Worm (Caenorhabditis elegans) whole organism, L3 larva: Measurements from ENCODE around the gene R12B2.13.

Experiments used
- R02D3.7 ChIP-seq: fragments of 150-350 bp; optimal IDR thresholded peaks from 2 replicates; lab custom pipeline; 2014; ENCODE audit warnings: missing biosample characterization, missing genetic modification characterization
- ZK546.5 ChIP-seq: sonication (generic microtip); optimal IDR thresholded peaks from 2 replicates; lab custom pipeline; 2017; ENCODE audit warnings: missing biosample characterization, missing genetic modification characterization
- aly-2 ChIP-seq: fragments of 150-350 bp; optimal IDR thresholded peaks from 2 replicates; lab custom pipeline; 2014; ENCODE audit warnings: missing biosample characterization, missing genetic modification characterization
- ama-1 ChIP-seq: fragments of 150-350 bp; optimal IDR thresholded peaks from 2 replicates; lab custom pipeline; 2018
- ceh-16 ChIP-seq: sonication (generic microtip); optimal IDR thresholded peaks from 2 replicates; lab custom pipeline; 2017; ENCODE audit warnings: missing biosample characterization, missing genetic modification characterization
- ceh-28 ChIP-seq: fragments of 150-350 bp; optimal IDR thresholded peaks from 2 replicates; lab custom pipeline; 2014; ENCODE audit warnings: missing biosample characterization, missing genetic modification reagents, missing genetic modification characterization
- ceh-82 ChIP-seq: fragments of 150-350 bp; optimal IDR thresholded peaks from 2 replicates; lab custom pipeline; 2014; ENCODE audit warnings: missing biosample characterization, missing genetic modification characterization
- ceh-9 ChIP-seq: sonication (generic microtip); optimal IDR thresholded peaks from 2 replicates; lab custom pipeline; 2018; ENCODE audit warnings: missing biosample characterization, missing genetic modification characterization
- daf-12 ChIP-seq: fragments of 150-350 bp; optimal IDR thresholded peaks from 2 replicates; lab custom pipeline; 2014; ENCODE audit warnings: missing biosample characterization, missing genetic modification reagents, missing genetic modification characterization
- egl-27 ChIP-seq: sonication (generic microtip); optimal IDR thresholded peaks from 4 replicates; lab custom pipeline; 2017; ENCODE audit warnings: missing biosample characterization, missing genetic modification reagents, missing genetic modification characterization
- egl-5 ChIP-seq: fragments of 150-350 bp; optimal IDR thresholded peaks from 2 replicates; lab custom pipeline; 2017; ENCODE audit warnings: missing biosample characterization, missing genetic modification reagents, missing genetic modification characterization, inconsistent platforms
- elt-1 ChIP-seq: fragments of 150-350 bp; optimal IDR thresholded peaks from 2 replicates; lab custom pipeline; 2014; ENCODE audit warnings: missing biosample characterization, missing genetic modification characterization
- elt-2 ChIP-seq: sonication (generic microtip); optimal IDR thresholded peaks from 2 replicates; lab custom pipeline; 2016; ENCODE audit warnings: missing genetic modification reagents, mild to moderate bottlenecking, missing genetic modification characterization, missing compliant biosample characterization
- elt-3 ChIP-seq, 3 experiments: fragments of 150-350 bp in 1 of 3; sonication (generic microtip) in 2 of 3; optimal IDR thresholded peaks; 2 replicates in 2 of 3; 4 replicates in 1 of 3; lab custom pipeline; 2014 to 2017; ENCODE audit warnings: missing biosample characterization in 3 of 3, missing genetic modification characterization in 3 of 3
- eor-1 ChIP-seq, 2 experiments: fragments of 150-350 bp; optimal IDR thresholded peaks; 2 replicates each; lab custom pipeline; 2014 to 2018; ENCODE audit warnings: missing biosample characterization in 2 of 2, missing genetic modification characterization in 2 of 2
- hmg-11 ChIP-seq: sonication (generic microtip); optimal IDR thresholded peaks from 2 replicates; lab custom pipeline; 2016; ENCODE audit warnings: missing genetic modification characterization, missing compliant biosample characterization
- lin-15B ChIP-seq: fragments of 150-350 bp; optimal IDR thresholded peaks from 2 replicates; lab custom pipeline; 2014; ENCODE audit warnings: missing biosample characterization, missing genetic modification characterization
- lin-39 ChIP-seq: fragments of 150-350 bp; optimal IDR thresholded peaks from 2 replicates; lab custom pipeline; 2018; ENCODE audit warnings: missing biosample characterization, missing genetic modification reagents, missing genetic modification characterization
- lsy-12 ChIP-seq: sonication (generic microtip); optimal IDR thresholded peaks from 2 replicates; lab custom pipeline; 2016; ENCODE audit warnings: mild to moderate bottlenecking, missing genetic modification characterization, missing compliant biosample characterization
- mdl-1 ChIP-seq: fragments of 150-350 bp; optimal IDR thresholded peaks from 2 replicates; lab custom pipeline; 2014; ENCODE audit warnings: missing biosample characterization, missing genetic modification characterization
- mml-1 ChIP-seq: fragments of 150-350 bp; sonication (generic microtip); optimal IDR thresholded peaks from 3 replicates; lab custom pipeline; 2014; ENCODE audit warnings: missing biosample characterization, missing genetic modification characterization
- nfya-1 ChIP-seq: sonication (generic microtip); optimal IDR thresholded peaks from 2 replicates; lab custom pipeline; 2017; ENCODE audit warnings: missing genetic modification characterization, mild to moderate bottlenecking, missing compliant biosample characterization, antibody characterized with exemption, moderate library complexity; ENCODE audit not compliant: insufficient read depth
- nhr-11 ChIP-seq: fragments of 150-350 bp; optimal IDR thresholded peaks from 2 replicates; lab custom pipeline; 2014; ENCODE audit warnings: missing biosample characterization, missing genetic modification characterization
- nhr-12 ChIP-seq: fragments of 150-350 bp; optimal IDR thresholded peaks from 2 replicates; lab custom pipeline; 2014; ENCODE audit warnings: missing biosample characterization, missing genetic modification characterization
- nhr-23 ChIP-seq: fragments of 150-350 bp; optimal IDR thresholded peaks from 2 replicates; lab custom pipeline; 2014; ENCODE audit warnings: missing biosample characterization, missing genetic modification reagents, missing genetic modification characterization
- nhr-25 ChIP-seq: sonication (generic microtip); optimal IDR thresholded peaks from 2 replicates; lab custom pipeline; 2017; ENCODE audit warnings: missing biosample characterization, missing genetic modification characterization
- nhr-43 ChIP-seq: sonication (generic microtip); optimal IDR thresholded peaks from 2 replicates; lab custom pipeline; 2016; ENCODE audit warnings: mild to moderate bottlenecking, missing genetic modification characterization, missing compliant biosample characterization; ENCODE audit not compliant: poor library complexity, severe bottlenecking
- nhr-77 ChIP-seq: fragments of 150-350 bp; optimal IDR thresholded peaks from 2 replicates; lab custom pipeline; 2014; ENCODE audit warnings: missing biosample characterization, missing genetic modification characterization
- pha-4 ChIP-seq: fragments of 150-350 bp; optimal IDR thresholded peaks from 2 replicates; lab custom pipeline; 2014; ENCODE audit warnings: missing biosample characterization, missing genetic modification reagents, missing genetic modification characterization
- pqm-1 ChIP-seq: fragments of 150-350 bp; optimal IDR thresholded peaks from 2 replicates; lab custom pipeline; 2017; ENCODE audit warnings: missing biosample characterization, missing genetic modification characterization, inconsistent platforms
- skn-1 ChIP-seq: fragments of 150-350 bp; optimal IDR thresholded peaks from 2 replicates; lab custom pipeline; 2014; ENCODE audit warnings: missing biosample characterization, missing genetic modification characterization
- snpc-4 ChIP-seq: fragments of 150-350 bp; optimal IDR thresholded peaks from 2 replicates; lab custom pipeline; 2014; ENCODE audit warnings: missing biosample characterization, missing genetic modification characterization
- tbx-2 ChIP-seq: sonication (generic microtip); optimal IDR thresholded peaks from 2 replicates; lab custom pipeline; 2016; ENCODE audit warnings: mild to moderate bottlenecking, missing genetic modification characterization, missing compliant biosample characterization
- unc-62 ChIP-seq: fragments of 150-350 bp; sonication (generic microtip); optimal IDR thresholded peaks from 4 replicates; lab custom pipeline; 2014; ENCODE audit warnings: missing biosample characterization, missing genetic modification reagents, missing genetic modification characterization
- zag-1 ChIP-seq: fragments of 150-350 bp; optimal IDR thresholded peaks from 2 replicates; lab custom pipeline; 2014; ENCODE audit warnings: missing biosample characterization, missing genetic modification characterization
- ztf-4 ChIP-seq: fragments of 150-350 bp; optimal IDR thresholded peaks from 2 replicates; lab custom pipeline; 2014; ENCODE audit warnings: missing biosample characterization, missing genetic modification characterization

R12B2.13 gene

ce11 chrIII:5838159-5839046 lies 5.1 kb upstream of the R12B2.13 start (continued):
- TF ChIP-seq tbx-2 (tag; lab: Kevin White, UChicago) = no peak
- no peak for TF ChIP-seq skn-1 (tag; lab: Kevin White, UChicago)
- TF ChIP-seq R02D3.7 (tag; lab: Kevin White, UChicago) = no peak
- TF ChIP-seq ceh-9 = no peak
- TF ChIP-seq elt-1 (tag; lab: Kevin White, UChicago) = peak; percentile 59
- no peak for TF ChIP-seq zag-1
- TF ChIP-seq nhr-11 (tag; lab: Kevin White, UChicago) = no peak
- TF ChIP-seq daf-12 (tag; lab: Kevin White, UChicago) = no peak
- no peak for TF ChIP-seq unc-62 (GFP tag; lab: Kevin White, UChicago)
- TF ChIP-seq ztf-4 (tag; lab: Kevin White, UChicago) = no peak
- no peak for TF ChIP-seq nhr-12 (tag; lab: Kevin White, UChicago)
- TF ChIP-seq mml-1 (tag; lab: Kevin White, UChicago) = no peak
- peak; percentile 73 for TF ChIP-seq ama-1
- no peak for TF ChIP-seq ceh-82 (tag; lab: Kevin White, UChicago)
- TF ChIP-seq egl-27 (tag; lab: Kevin White, UChicago) = no peak
- TF ChIP-seq lin-39 (tag; lab: Kevin White, UChicago) = no peak
- no peak for TF ChIP-seq ceh-16
- TF ChIP-seq nhr-77 (tag; lab: Kevin White, UChicago) = no peak
- TF ChIP-seq snpc-4 (tag; lab: Kevin White, UChicago) = no peak

ce11 chrIII:5836816-5837215 lies 3.5 kb upstream of the R12B2.13 start, which contains the start of gene W04D12.1:
TSS of gene W04D12.1 (plus strand) at chrIII:5836926.
- TF ChIP-seq ceh-28 (tag; lab: Kevin White, UChicago) (peak; percentile 11), zag-1 (no peak), elt-1 (tag; lab: Kevin White, UChicago) (no peak), nfya-1 (tag; lab: Kevin White, UChicago) (peak; percentile 19), tbx-2 (tag; lab: Kevin White, UChicago) (no peak), ceh-16 (no peak), nhr-23 (peak; percentile 8), nhr-25 (no peak), pha-4 (tag; lab: Kevin White, UChicago) (peak; percentile 43), ceh-9 (no peak), mdl-1 (tag; lab: Kevin White, UChicago) (no peak)

- no peak for TF ChIP-seq snpc-4 (tag; lab: Kevin White, UChicago)
- TF ChIP-seq elt-1 (tag; lab: Kevin White, UChicago) = peak; percentile 50
- TF ChIP-seq pqm-1 (tag; lab: Kevin White, UChicago) = no peak
- peak; percentile 51 for TF ChIP-seq nhr-23
- TF ChIP-seq pha-4 (tag; lab: Kevin White, UChicago) = peak; percentile 10
Observed at ce11 chrIII:5836261-5836660, 3.0 kb upstream of the R12B2.13 start.

ce11 chrIII:5835163-5835871 lies 2.0 kb upstream of the R12B2.13 start:
- TF ChIP-seq nfya-1 (tag; lab: Kevin White, UChicago) (peak; percentile 15), tbx-2 (tag; lab: Kevin White, UChicago) (no peak), ZK546.5 (tag; lab: Kevin White, UChicago) (no peak), nhr-43 (tag; lab: Kevin White, UChicago) (peak; percentile 65), eor-1 (tag; optimal IDR thresholded peaks at IDR 0.05; lab: Kevin White, UChicago) (no peak), lin-15B (tag; lab: Kevin White, UChicago) (no peak), elt-2 (peak; percentile 88), ceh-9 (no peak), aly-2 (tag; lab: Kevin White, UChicago) (no peak), lsy-12 (peak; percentile 12), pqm-1 (tag; lab: Kevin White, UChicago) (peak; percentile 54), elt-3 (tag; optimal IDR thresholded peaks at IDR 0.05; lab: Kevin White, UChicago) (peak in 2 of 3 experiments; percentile 78 to 88), snpc-4 (tag; lab: Kevin White, UChicago) (no peak), nhr-23 (peak; percentile 68), egl-5 (tag; lab: Kevin White, UChicago) (no peak), ama-1 (peak; percentile 20), lin-39 (tag; lab: Kevin White, UChicago) (peak; percentile 65), hmg-11 (tag; lab: Kevin White, UChicago) (no peak)
